Worm (Caenorhabditis elegans) whole organism, L2 larva: ENCODE results near the gene W02F12.8.

Experiments used
- R02D3.7 ChIP-seq: fragments of 150-350 bp; optimal IDR thresholded peaks from 2 replicates; lab custom pipeline; 2014; ENCODE audit warnings: missing biosample characterization, missing genetic modification characterization
- ZK546.5 ChIP-seq: sonication (generic microtip); optimal IDR thresholded peaks from 2 replicates; lab custom pipeline; 2017; ENCODE audit warnings: missing biosample characterization, missing genetic modification characterization
- ama-1 ChIP-seq: fragments of 150-350 bp; optimal IDR thresholded peaks from 2 replicates; lab custom pipeline; 2018; ENCODE audit warnings: inconsistent platforms
- egl-27 ChIP-seq: sonication (generic microtip); optimal IDR thresholded peaks from 3 replicates; lab custom pipeline; 2017; ENCODE audit warnings: missing biosample characterization, missing genetic modification reagents, missing genetic modification characterization
- lin-39 ChIP-seq: fragments of 150-350 bp; optimal IDR thresholded peaks from 2 replicates; lab custom pipeline; 2014; ENCODE audit warnings: missing biosample characterization, missing genetic modification reagents, missing genetic modification characterization
- nhr-6 ChIP-seq: fragments of 150-350 bp; optimal IDR thresholded peaks from 2 replicates; lab custom pipeline; 2014; ENCODE audit warnings: missing biosample characterization, missing genetic modification characterization
- snpc-4 ChIP-seq: fragments of 150-350 bp; optimal IDR thresholded peaks from 2 replicates; lab custom pipeline; 2014; ENCODE audit warnings: missing biosample characterization, missing genetic modification characterization
- zag-1 ChIP-seq: fragments of 150-350 bp; optimal IDR thresholded peaks from 2 replicates; lab custom pipeline; 2014; ENCODE audit warnings: missing biosample characterization, missing genetic modification characterization
- ztf-11 ChIP-seq: sonication (generic microtip); optimal IDR thresholded peaks from 2 replicates; lab custom pipeline; 2017; ENCODE audit warnings: missing biosample characterization, missing genetic modification characterization
- ztf-4 ChIP-seq: fragments of 150-350 bp; optimal IDR thresholded peaks from 2 replicates; lab custom pipeline; 2014; ENCODE audit warnings: missing biosample characterization, missing genetic modification characterization

DNA sequence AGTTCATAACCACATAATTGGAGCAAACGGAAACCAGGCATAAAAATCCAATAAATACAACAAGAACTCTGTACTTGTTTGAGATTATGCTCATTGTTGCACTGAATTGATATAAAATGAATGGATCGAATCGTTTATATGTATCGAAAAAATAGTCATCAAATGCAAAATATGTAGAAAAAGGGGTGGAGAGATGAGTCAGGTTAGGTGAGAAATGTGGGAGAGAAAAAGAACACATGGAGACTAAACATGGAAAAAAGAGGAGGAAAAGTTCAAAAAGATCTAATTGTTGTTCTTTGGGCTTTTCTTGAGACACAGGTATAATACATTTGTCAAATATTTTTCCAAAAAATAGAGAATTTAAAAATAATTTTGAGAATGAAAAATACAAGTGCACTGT, 6.2 kb downstream of the W02F12.8 start, which contains the start of gene K11G9.5:
- TF ChIP-seq snpc-4 (tag; lab: Kevin White, UChicago) (no peak), lin-39 (tag; lab: Kevin White, UChicago) (no peak), egl-27 (no peak), R02D3.7 (tag; lab: Kevin White, UChicago) (no peak), ztf-4 (tag; lab: Kevin White, UChicago) (no peak), ZK546.5 (tag; lab: Kevin White, UChicago) (no peak), nhr-6 (tag; lab: Kevin White, UChicago) (no peak), ama-1 (lab: Kevin White, UChicago) (no peak), zag-1 (tag; lab: Kevin White, UChicago) (no peak), ztf-11 (tag; lab: Kevin White, UChicago) (no peak)
